Worm (Caenorhabditis elegans): ENCODE measurements around the gene F08F1.9.

F08F1.9 gene

DNA sequence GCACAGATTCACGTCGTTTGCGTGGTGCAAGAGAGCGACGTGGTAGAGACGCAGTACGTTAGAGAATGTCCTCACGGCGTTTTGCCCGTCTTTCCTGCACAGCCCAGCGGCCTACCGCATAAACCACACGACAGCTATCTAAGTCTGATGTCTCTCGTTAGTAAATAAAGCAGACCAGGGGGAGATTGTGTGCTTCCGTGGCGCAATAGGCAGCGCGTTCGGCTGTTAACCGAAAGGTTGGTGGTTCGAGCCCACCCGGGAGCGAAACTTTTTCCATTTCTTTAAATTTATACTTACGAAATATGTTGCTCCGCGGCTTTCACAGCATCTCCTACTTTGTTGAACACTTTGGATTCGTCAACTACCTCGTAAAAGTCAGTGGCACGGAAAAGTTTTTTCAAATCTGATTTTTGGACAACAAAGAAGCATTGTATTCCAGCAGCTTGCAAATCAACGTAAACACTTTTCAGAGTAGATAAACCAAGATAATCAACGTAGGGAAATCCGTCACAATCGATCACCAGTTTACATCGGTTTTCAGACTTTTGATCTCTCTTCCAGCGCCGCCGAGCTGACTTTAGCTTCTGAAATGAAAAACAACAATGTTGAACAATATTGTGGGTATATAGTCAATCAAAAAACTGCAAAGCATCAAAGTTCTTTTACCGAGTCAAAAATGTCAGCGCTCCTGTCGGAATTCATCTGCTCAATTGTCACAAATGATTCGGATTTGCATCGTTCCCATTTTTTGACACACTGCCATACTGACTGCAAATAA is 6.2 kb downstream of the F08F1.9 start:
- TF ChIP-seq snpc-4 (tag; optimal IDR thresholded peaks at IDR 0.05) (peak; percentile 49), pax-3 (tag; optimal IDR thresholded peaks at IDR 0.05) (peak; percentile 82), grh-1 (GFP tag; IDR thresholded peaks at IDR 0.05) (peak; percentile 77), lin-15B (tag; optimal IDR thresholded peaks at IDR 0.05) (no peak), rnt-1 (tag; optimal IDR thresholded peaks at IDR 0.05) (peak; percentile 91), lsy-2 (tag; optimal IDR thresholded peaks at IDR 0.05) (peak; percentile 81 to 83), ztf-4 (tag; optimal IDR thresholded peaks at IDR 0.05) (peak; percentile 83), aly-2 (tag; optimal IDR thresholded peaks at IDR 0.05) (peak; percentile 63), nhr-20 (tag; optimal IDR thresholded peaks at IDR 0.05) (peak; percentile 94), vab-15 (tag; optimal IDR thresholded peaks at IDR 0.05) (no peak), fkh-8 (tag; optimal IDR thresholded peaks at IDR 0.05) (peak; percentile 94), nhr-11 (tag; optimal IDR thresholded peaks at IDR 0.05) (peak; percentile 62), alr-1 (tag; optimal IDR thresholded peaks at IDR 0.05; ENCODE audit: borderline replicate concordance) (no peak), nhr-19 (GFP tag; conservative IDR thresholded peaks at IDR 0.05) (peak; percentile 92), unc-30 (tag; optimal IDR thresholded peaks at IDR 0.05) (no peak), ces-1 (GFP tag; optimal IDR thresholded peaks at IDR 0.05) (no peak), nhr-237 (tag; optimal IDR thresholded peaks at IDR 0.05) (peak; percentile 48), nhr-76 (tag; optimal IDR thresholded peaks at IDR 0.05) (no peak), dpl-1 (GFP tag; optimal IDR thresholded peaks at IDR 0.05) (peak in 2 of 3 experiments; percentile 44 to 50), snu-23 (GFP tag; optimal IDR thresholded peaks at IDR 0.05) (peak; percentile 96), mef-2 (tag; optimal IDR thresholded peaks at IDR 0.05) (peak; percentile 45), unc-86 (tag; optimal IDR thresholded peaks at IDR 0.05) (peak; percentile 87), nhr-77 (tag; optimal IDR thresholded peaks at IDR 0.05) (peak; percentile 75), ceh-88 (GFP tag; IDR thresholded peaks at IDR 0.05) (peak; percentile 89), efl-3 (GFP tag; optimal IDR thresholded peaks at IDR 0.05) (peak; percentile 73), unc-98 (GFP tag; IDR thresholded peaks at IDR 0.05) (peak; percentile 73), hpl-2 (GFP tag; optimal IDR thresholded peaks at IDR 0.05) (no peak), lin-14 (GFP tag; optimal IDR thresholded peaks at IDR 0.05) (peak; percentile 97), aha-1 (tag; optimal IDR thresholded peaks at IDR 0.05) (no peak), ztf-11 (tag; optimal IDR thresholded peaks at IDR 0.05) (peak in 1 of 2 experiments; percentile 85), nhr-12 (tag; optimal IDR thresholded peaks at IDR 0.05) (no peak), hlh-17 (GFP tag; optimal IDR thresholded peaks at IDR 0.05; ENCODE audit: borderline replicate concordance) (no peak), blmp-1 (tag; optimal IDR thresholded peaks at IDR 0.05) (peak; percentile 42), sox-4 (tag; optimal IDR thresholded peaks at IDR 0.05) (peak; percentile 84), ama-1 (optimal IDR thresholded peaks at IDR 0.05) (no peak), zip-4 (GFP tag; optimal IDR thresholded peaks at IDR 0.05) (peak; percentile 81), F16B12.6 (tag; optimal IDR thresholded peaks at IDR 0.05) (no peak), nhr-71 (tag; optimal IDR thresholded peaks at IDR 0.05) (peak; percentile 96), C34B4.2 (tag; optimal IDR thresholded peaks at IDR 0.05) (no peak), zag-1 (tag; optimal IDR thresholded peaks at IDR 0.05) (no peak), skn-1 (tag; optimal IDR thresholded peaks at IDR 0.05) (peak; percentile 78), tbx-2 (tag; optimal IDR thresholded peaks at IDR 0.05) (peak; percentile 94), C16A3.4 (tag; optimal IDR thresholded peaks at IDR 0.05) (peak; percentile 88), unc-130 (tag; optimal IDR thresholded peaks at IDR 0.05) (no peak), swsn-7 (tag; optimal IDR thresholded peaks at IDR 0.05) (peak; percentile 94), fkh-4 (tag; optimal IDR thresholded peaks at IDR 0.05; ENCODE audit: borderline replicate concordance) (no peak), ceh-8 (GFP tag; optimal IDR thresholded peaks at IDR 0.05) (peak; percentile 80), fkh-10 (GFP tag; optimal IDR thresholded peaks at IDR 0.05) (peak; percentile 93), C04F5.9 (tag; optimal IDR thresholded peaks at IDR 0.05) (peak; percentile 39), unc-62 (GFP tag; optimal IDR thresholded peaks at IDR 0.05) (no peak), ceh-82 (tag; optimal IDR thresholded peaks at IDR 0.05) (peak; percentile 60 to 83 (median 74)), nhr-84 (tag; optimal IDR thresholded peaks at IDR 0.05) (no peak)
